Fruit fly (Drosophila melanogaster) whole organism, embryonic: ENCODE data around the gene FipoQ.
A peak's percentile ranks its signal among the peaks of the same experiment; 100 is the strongest.

Experiments
- Ada2b ChIP-seq: fragments of 200-800 bp; sonication (Bioruptor generic); IDR thresholded peaks from 2 replicates; pipeline ENCODE4 v1.3.6; 2022; ENCODE audit warnings: missing biosample characterization, missing genetic modification characterization
- CG10366 ChIP-seq: fragments of 200-800 bp; sonication (Bioruptor generic); IDR thresholded peaks from 2 replicates; pipeline ENCODE4 v1.3.6; 2022; ENCODE audit warnings: missing biosample characterization, missing genetic modification characterization
- CG11504 ChIP-seq: fragments of 200-800 bp; sonication (Bioruptor generic); optimal IDR thresholded peaks from 3 replicates; lab custom pipeline; 2019; ENCODE audit warnings: missing biosample characterization, mild to moderate bottlenecking, missing genetic modification characterization, moderate library complexity
- CG12236 ChIP-seq: fragments of 200-800 bp; sonication (Bioruptor generic); optimal IDR thresholded peaks from 2 replicates; lab custom pipeline; 2016; ENCODE audit warnings: missing biosample characterization, missing genetic modification characterization
- CG13123 ChIP-seq: fragments of 200-800 bp; sonication (Bioruptor generic); optimal IDR thresholded peaks from 2 replicates; lab custom pipeline; 2016; ENCODE audit warnings: missing biosample characterization, missing genetic modification characterization
- CG14441 ChIP-seq: fragments of 200-800 bp; sonication (Bioruptor generic); IDR thresholded peaks from 2 replicates; pipeline ENCODE4 v1.3.6; 2022; ENCODE audit warnings: missing biosample characterization, missing genetic modification characterization
- CG16779 ChIP-seq: fragments of 200-800 bp; sonication (Bioruptor generic); IDR thresholded peaks from 2 replicates; pipeline ENCODE4 v1.3.6; 2022; ENCODE audit warnings: missing biosample characterization, missing genetic modification characterization
- CG18619 ChIP-seq: fragments of 200-800 bp; sonication (Bioruptor generic); optimal IDR thresholded peaks from 3 replicates; lab custom pipeline; 2017; ENCODE audit warnings: missing biosample characterization, mild to moderate bottlenecking, missing genetic modification characterization
- CG3726 ChIP-seq: fragments of 200-800 bp; sonication (Bioruptor generic); IDR thresholded peaks from 3 replicates; pipeline ENCODE4, ENCODE4 v1.3.6; 2022; ENCODE audit warnings: missing biosample characterization, missing genetic modification characterization
- CG3838 ChIP-seq: fragments of 200-800 bp; sonication (Bioruptor generic); optimal IDR thresholded peaks from 3 replicates; lab custom pipeline; 2016; ENCODE audit warnings: missing biosample characterization, missing genetic modification characterization
- CG3995 ChIP-seq: fragments of 200-800 bp; sonication (Bioruptor generic); optimal IDR thresholded peaks from 3 replicates; lab custom pipeline; 2016; ENCODE audit warnings: missing biosample characterization, missing genetic modification characterization
- CG5245 ChIP-seq: fragments of 200-800 bp; sonication (Bioruptor generic); optimal IDR thresholded peaks from 3 replicates; lab custom pipeline; 2016; ENCODE audit warnings: missing biosample characterization, missing genetic modification characterization
- CG6254 ChIP-seq: fragments of 200-800 bp; sonication (Bioruptor generic); optimal IDR thresholded peaks from 3 replicates; lab custom pipeline; 2017; ENCODE audit warnings: mild to moderate bottlenecking, missing biosample characterization, missing genetic modification reagents, missing genetic modification characterization
- CG7372 ChIP-seq: fragments of 200-800 bp; sonication (Bioruptor generic); IDR thresholded peaks from 2 replicates; pipeline ENCODE4 v1.3.6; 2022; ENCODE audit warnings: missing biosample characterization, missing genetic modification characterization
- CG8290 ChIP-seq, 3 experiments: fragments of 200-800 bp; sonication (Bioruptor generic); optimal IDR thresholded peaks; 2 replicates each; lab custom pipeline; 2016 to 2019; ENCODE audit warnings: missing biosample characterization in 3 of 3, missing genetic modification characterization in 3 of 3, mild to moderate bottlenecking in 2 of 3, moderate library complexity in 1 of 3
- CG8478 ChIP-seq: fragments of >200 bp; optimal IDR thresholded peaks from 2 replicates; lab custom pipeline; 2018
- CG9797 ChIP-seq: fragments of 200-800 bp; sonication (Bioruptor generic); optimal IDR thresholded peaks from 3 replicates; lab custom pipeline; 2018; ENCODE audit warnings: missing biosample characterization, mild to moderate bottlenecking, missing genetic modification characterization
- Camta ChIP-seq: fragments of 200-800 bp; sonication (Bioruptor generic); optimal IDR thresholded peaks from 2 replicates; lab custom pipeline; 2016; ENCODE audit warnings: missing biosample characterization, missing genetic modification characterization
- CrebB ChIP-seq: fragments of 200-800 bp; sonication (Bioruptor generic); optimal IDR thresholded peaks from 3 replicates; lab custom pipeline; 2018; ENCODE audit warnings: missing biosample characterization, mild to moderate bottlenecking, missing genetic modification characterization
- Dbx ChIP-seq: fragments of 200-800 bp; sonication (Bioruptor generic); IDR thresholded peaks from 3 replicates; pipeline ENCODE4 v1.3.6; 2022; ENCODE audit warnings: missing biosample characterization, missing genetic modification characterization
- Elba2 ChIP-seq: fragments of 200-800 bp; sonication (Bioruptor generic); optimal IDR thresholded peaks from 3 replicates; lab custom pipeline; 2016; ENCODE audit warnings: missing biosample characterization, missing genetic modification characterization
- Hand ChIP-seq: fragments of 200-800 bp; sonication (Bioruptor generic); optimal IDR thresholded peaks from 2 replicates; lab custom pipeline; 2017; ENCODE audit warnings: mild to moderate bottlenecking, missing biosample characterization, missing genetic modification reagents, missing genetic modification characterization
- NC2α ChIP-seq: fragments of 200-800 bp; sonication (Bioruptor generic); optimal IDR thresholded peaks from 2 replicates; lab custom pipeline; 2016; ENCODE audit warnings: missing biosample characterization, missing genetic modification characterization
- NfI ChIP-seq: fragments of 200-800 bp; sonication (Bioruptor generic); optimal IDR thresholded peaks from 3 replicates; lab custom pipeline; 2018; ENCODE audit warnings: missing biosample characterization, mild to moderate bottlenecking, missing genetic modification characterization, moderate library complexity
- Sry-β ChIP-seq: fragments of 200-800 bp; sonication (Bioruptor generic); optimal IDR thresholded peaks from 2 replicates; lab custom pipeline; 2018; ENCODE audit warnings: missing biosample characterization, mild to moderate bottlenecking, missing genetic modification characterization, moderate library complexity
- ato ChIP-seq: fragments of 200-800 bp; sonication (Bioruptor generic); IDR thresholded peaks from 2 replicates; pipeline ENCODE4 v1.3.6; 2022; ENCODE audit warnings: missing biosample characterization, missing genetic modification characterization; ENCODE audit not compliant: partially characterized antibody
- crol ChIP-seq: fragments of 200-800 bp; sonication (Bioruptor generic); IDR thresholded peaks from 2 replicates; pipeline ENCODE4 v1.3.6; 2022; ENCODE audit warnings: missing biosample characterization, missing genetic modification characterization
- crp ChIP-seq, 2 experiments: fragments of 200-800 bp; sonication (Bioruptor generic); optimal IDR thresholded peaks; 2 replicates in 1 of 2; 3 replicates in 1 of 2; lab custom pipeline; 2017; ENCODE audit warnings: missing biosample characterization in 2 of 2, missing genetic modification characterization in 2 of 2, mild to moderate bottlenecking in 1 of 2, moderate library complexity in 1 of 2
- disco-r ChIP-seq: fragments of 200-800 bp; sonication (Bioruptor generic); optimal IDR thresholded peaks from 2 replicates; lab custom pipeline; 2016; ENCODE audit warnings: missing biosample characterization, missing genetic modification characterization
- dpn ChIP-seq, 2 experiments: fragments of 200-800 bp; sonication (Bioruptor generic); optimal IDR thresholded peaks; 3 replicates each; lab custom pipeline; 2016; ENCODE audit warnings: missing biosample characterization in 2 of 2, missing genetic modification characterization in 2 of 2
- en ChIP-seq: fragments of 200-800 bp; sonication (Bioruptor generic); optimal IDR thresholded peaks from 2 replicates; lab custom pipeline; 2016; ENCODE audit warnings: missing biosample characterization, missing genetic modification characterization
- esg ChIP-seq: fragments of 200-800 bp; sonication (Bioruptor generic); conservative IDR thresholded peaks from 2 replicates; pipeline ENCODE4 v1.3.6; 2022; ENCODE audit warnings: missing biosample characterization, missing genetic modification characterization
- eyg ChIP-seq: fragments of 200-800 bp; sonication (Bioruptor generic); optimal IDR thresholded peaks from 3 replicates; lab custom pipeline; 2016; ENCODE audit warnings: missing biosample characterization, missing genetic modification characterization
- fd102C ChIP-seq: fragments of 200-800 bp; sonication (Bioruptor generic); optimal IDR thresholded peaks from 2 replicates; lab custom pipeline; 2018; ENCODE audit warnings: missing biosample characterization, mild to moderate bottlenecking, missing genetic modification characterization, moderate library complexity
- gfzf ChIP-seq: fragments of 200-800 bp; sonication (Bioruptor generic); optimal IDR thresholded peaks from 2 replicates; lab custom pipeline; 2016; ENCODE audit warnings: missing biosample characterization, mild to moderate bottlenecking, missing genetic modification characterization, moderate library complexity
- h ChIP-seq: fragments of >200 bp; optimal IDR thresholded peaks from 2 replicates; lab custom pipeline; 2017
- hbn ChIP-seq: fragments of 200-800 bp; sonication (Bioruptor generic); IDR thresholded peaks from 2 replicates; pipeline ENCODE4 v1.3.6; 2022; ENCODE audit warnings: missing biosample characterization, missing genetic modification characterization; ENCODE audit not compliant: partially characterized antibody
- lola ChIP-seq, 3 experiments: fragments of >200 bp in 2 of 3; fragments of 200-800 bp in 1 of 3; sonication (Bioruptor generic) in 1 of 3; optimal IDR thresholded peaks; 2 replicates each; lab custom pipeline; 2017 to 2019; ENCODE audit warnings: missing biosample characterization in 3 of 3, missing genetic modification characterization in 3 of 3, mild to moderate bottlenecking in 1 of 3, moderate library complexity in 1 of 3
- pita ChIP-seq: fragments of 200-800 bp; sonication (Bioruptor generic); optimal IDR thresholded peaks from 2 replicates; lab custom pipeline; 2017; ENCODE audit warnings: missing biosample characterization, mild to moderate bottlenecking, missing genetic modification characterization
- pnt ChIP-seq: fragments of 200-800 bp; sonication (Bioruptor generic); optimal IDR thresholded peaks from 3 replicates; lab custom pipeline; 2016; ENCODE audit warnings: missing biosample characterization, missing genetic modification characterization
- pros ChIP-seq: fragments of 200-800 bp; sonication (Bioruptor generic); optimal IDR thresholded peaks from 3 replicates; lab custom pipeline; 2019; ENCODE audit warnings: missing biosample characterization, mild to moderate bottlenecking, missing genetic modification characterization, moderate library complexity
- pum ChIP-seq: fragments of 200-800 bp; sonication (Bioruptor generic); optimal IDR thresholded peaks from 2 replicates; lab custom pipeline; 2016; ENCODE audit warnings: missing biosample characterization, missing genetic modification characterization
- sc ChIP-seq, 3 experiments: fragments of >200 bp in 2 of 3; fragments of 200-800 bp in 1 of 3; sonication (Bioruptor generic) in 1 of 3; optimal IDR thresholded peaks; 2 replicates in 2 of 3; 3 replicates in 1 of 3; lab custom pipeline; 2017; ENCODE audit warnings: mild to moderate bottlenecking in 1 of 3, missing biosample characterization in 1 of 3, missing genetic modification characterization in 1 of 3, missing genetic modification reagents in 1 of 3
- sisA ChIP-seq: fragments of 200-800 bp; sonication (Bioruptor generic); IDR thresholded peaks from 2 replicates; pipeline ENCODE4 v1.3.6; 2022; ENCODE audit warnings: missing biosample characterization, missing genetic modification characterization
- sob ChIP-seq: fragments of 200-800 bp; sonication (Bioruptor generic); IDR thresholded peaks from 2 replicates; pipeline ENCODE4 v1.3.6; 2022; ENCODE audit warnings: missing biosample characterization, missing genetic modification characterization
- tap ChIP-seq: fragments of 200-800 bp; optimal IDR thresholded peaks from 3 replicates; lab custom pipeline; 2019; ENCODE audit warnings: missing biosample characterization, mild to moderate bottlenecking, missing genetic modification characterization, moderate library complexity
- z ChIP-seq: fragments of 200-800 bp; sonication (Bioruptor generic); IDR thresholded peaks from 3 replicates; pipeline ENCODE4 v1.3.6; 2022; ENCODE audit warnings: missing biosample characterization, missing genetic modification characterization

The FipoQ gene

DNA sequence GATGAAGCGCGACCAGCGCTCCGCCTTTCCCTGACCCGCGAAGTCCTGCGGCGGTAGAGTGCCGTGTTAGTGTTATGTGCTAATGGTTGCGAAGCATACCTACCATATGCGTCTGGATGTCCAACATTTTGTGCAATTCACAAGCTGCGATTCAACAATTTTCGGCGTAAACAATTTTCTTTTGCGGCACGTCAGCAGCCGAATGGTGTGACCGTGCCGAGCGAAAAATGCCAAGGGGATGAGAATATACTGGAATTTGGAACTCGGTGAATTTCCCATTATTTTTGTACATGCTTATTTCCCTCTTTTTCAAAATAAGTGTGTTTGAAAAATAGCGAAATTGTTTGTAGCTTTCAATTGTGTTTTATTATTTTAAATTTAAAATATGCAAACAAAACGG is 3.7 kb upstream of the FipoQ start, which contains the start of gene Spase12 (continued):
- TF ChIP-seq gfzf (GFP tag; lab: Kevin White, UChicago), result peak; percentile 79

DNA sequence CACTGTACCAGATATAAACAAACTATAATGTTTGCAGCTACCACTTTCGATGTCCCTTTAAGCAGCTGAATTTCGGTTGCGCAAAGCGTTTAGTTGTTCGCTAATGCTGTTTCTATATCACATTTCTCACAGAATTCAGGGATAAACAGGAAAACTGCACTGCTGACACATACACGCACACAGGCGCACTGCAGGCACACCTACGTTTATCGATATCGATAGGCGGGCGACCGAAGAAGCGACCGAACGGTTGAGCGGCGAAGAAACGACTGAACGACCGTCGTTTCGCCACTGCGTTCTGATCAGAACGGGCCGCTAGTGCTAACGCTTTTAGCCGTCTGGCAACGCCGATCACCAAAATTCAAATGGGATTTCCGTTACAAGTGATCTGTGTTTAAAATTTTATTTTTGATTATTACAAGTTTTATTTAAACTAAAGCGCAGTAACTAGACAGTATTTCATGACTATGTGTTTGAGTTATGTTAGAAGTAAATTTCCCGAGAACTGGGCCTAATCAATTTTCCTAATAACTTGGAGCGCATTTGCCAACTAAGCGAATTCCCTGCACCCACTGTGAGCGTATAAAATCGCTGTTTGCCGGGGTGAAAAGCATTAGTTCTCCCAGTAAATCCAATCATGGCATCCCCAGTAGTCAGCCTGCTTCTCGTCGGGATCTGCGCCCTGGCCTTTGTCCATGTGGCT is 1.2 kb upstream of the FipoQ start, which contains the start of the genes CG2310 and Diedel:
TSS of gene CG2310 (minus strand) at position 277 of the 703 bp plus-strand sequence.
TSS of gene Diedel (plus strand) at position 611 of the 703 bp plus-strand sequence.
- TF ChIP-seq CG12236 (no peak), h (no peak), CG13123 (no peak), hbn (GFP tag; lab: Robert Waterston, UW) (no peak), pros (GFP tag; lab: Kevin White, UChicago) (no peak), disco-r (GFP tag; lab: Kevin White, UChicago) (no peak), CG16779 (GFP tag; lab: Robert Waterston, UW) (no peak), Sry-β (peak; percentile 4), pnt (GFP tag; lab: Kevin White, UChicago) (no peak), CG5245 (GFP tag; lab: Kevin White, UChicago) (no peak), ato (GFP tag; lab: Robert Waterston, UW) (peak; percentile 43; the same call in 1 of the 2 replicates), CG3838 (no peak), Ada2b (GFP tag; lab: Robert Waterston, UW) (no peak), Dbx (GFP tag; lab: Robert Waterston, UW) (0 out of 3 replicates have a peak, but pooled peaks have one; percentile 28), Elba2 (GFP tag; lab: Kevin White, UChicago) (peak; percentile 14), NfI (GFP tag; lab: Kevin White, UChicago) (peak; percentile 18), CG3726 (no peak), pum (GFP tag; lab: Kevin White, UChicago) (no peak), CG14441 (GFP tag; lab: Robert Waterston, UW) (0 out of 2 replicates have a peak, but pooled peaks have one; percentile 8), eyg (GFP tag; lab: Kevin White, UChicago) (no peak), crp (GFP tag; optimal IDR thresholded peaks at IDR 0.05; lab: Kevin White, UChicago) (no peak), z (GFP tag; lab: Robert Waterston, UW) (no peak), lola (GFP tag; optimal IDR thresholded peaks at IDR 0.05; lab: Kevin White, UChicago) (peak in 1 of 3 experiments; percentile 35), sisA (GFP tag; lab: Robert Waterston, UW) (peak; percentile 29; the same call in 1 of the 2 replicates), Camta (GFP tag; lab: Kevin White, UChicago) (no peak), crol (GFP tag; lab: Robert Waterston, UW) (no peak), CG7372 (no peak), CG6254 (no peak), pita (GFP tag; lab: Kevin White, UChicago) (no peak), CG8290 (GFP tag; optimal IDR thresholded peaks at IDR 0.05; lab: Kevin White, UChicago) (no peak), CG8290 (tag; optimal IDR thresholded peaks at IDR 0.05; lab: Kevin White, UChicago) (no peak), dpn (GFP tag; optimal IDR thresholded peaks at IDR 0.05; lab: Kevin White, UChicago) (peak in 1 of 2 experiments; percentile 11), esg (no peak), sob (peak; percentile 49; the same call in 1 of the 2 replicates), CG10366 (no peak), en (no peak), CG9797 (peak; percentile 39), NC2α (GFP tag; lab: Kevin White, UChicago) (no peak), Hand (GFP tag; lab: Kevin White, UChicago) (no peak), tap (tag; lab: Kevin White, UChicago) (no peak), CG18619 (GFP tag; lab: Kevin White, UChicago) (no peak), sc (optimal IDR thresholded peaks at IDR 0.05; lab: Kevin White, UChicago) (no peak), sc (GFP tag; optimal IDR thresholded peaks at IDR 0.05; lab: Kevin White, UChicago) (no peak), CG8478 (peak; percentile 96), CG3995 (GFP tag; lab: Kevin White, UChicago) (no peak), CrebB (tag; lab: Kevin White, UChicago) (no peak), fd102C (GFP tag; lab: Kevin White, UChicago) (no peak), CG11504 (tag; lab: Kevin White, UChicago) (no peak)
